Worm (Caenorhabditis elegans) whole organism, mixed stage, embryonic: ENCODE data around the gene fnta-1.

Experiments
- blmp-1 ChIP-seq: fragments of 150-350 bp; optimal IDR thresholded peaks from 2 replicates; lab custom pipeline; 2014; ENCODE audit warnings: missing biosample characterization, missing genetic modification characterization
- elt-1 ChIP-seq: sonication (generic microtip); optimal IDR thresholded peaks from 2 replicates; lab custom pipeline; 2017; ENCODE audit warnings: missing genetic modification characterization, mild to moderate bottlenecking, missing compliant biosample characterization, antibody characterized with exemption, moderate library complexity, borderline replicate concordance; ENCODE audit not compliant: insufficient read depth
- lsy-2 ChIP-seq: fragments of 150-350 bp; optimal IDR thresholded peaks from 2 replicates; lab custom pipeline; 2014; ENCODE audit warnings: missing biosample characterization, missing genetic modification characterization
- mab-5 ChIP-seq: fragments of 150-350 bp; optimal IDR thresholded peaks from 2 replicates; lab custom pipeline; 2014; ENCODE audit warnings: missing biosample characterization, missing genetic modification characterization
- nhr-237 ChIP-seq: fragments of 150-350 bp; optimal IDR thresholded peaks from 2 replicates; lab custom pipeline; 2014; ENCODE audit warnings: missing biosample characterization, missing genetic modification characterization
- nhr-28 ChIP-seq: fragments of 150-350 bp; optimal IDR thresholded peaks from 2 replicates; lab custom pipeline; 2014; ENCODE audit warnings: missing biosample characterization, missing genetic modification characterization
- pha-4 ChIP-seq: fragments of 150-350 bp; optimal IDR thresholded peaks from 2 replicates; lab custom pipeline; 2018; ENCODE audit warnings: missing biosample characterization, missing genetic modification reagents, missing genetic modification characterization
- snpc-4 ChIP-seq: fragments of 150-350 bp; optimal IDR thresholded peaks from 2 replicates; lab custom pipeline; 2014; ENCODE audit warnings: missing biosample characterization, missing genetic modification characterization
- unc-120 ChIP-seq: sonication (generic microtip); optimal IDR thresholded peaks from 2 replicates; lab custom pipeline; 2017; ENCODE audit warnings: missing genetic modification characterization, missing compliant biosample characterization; ENCODE audit not compliant: poor library complexity, severe bottlenecking
- unc-62 ChIP-seq: fragments of 150-350 bp; optimal IDR thresholded peaks from 2 replicates; lab custom pipeline; 2014; ENCODE audit warnings: missing biosample characterization, missing genetic modification reagents, missing genetic modification characterization

DNA sequence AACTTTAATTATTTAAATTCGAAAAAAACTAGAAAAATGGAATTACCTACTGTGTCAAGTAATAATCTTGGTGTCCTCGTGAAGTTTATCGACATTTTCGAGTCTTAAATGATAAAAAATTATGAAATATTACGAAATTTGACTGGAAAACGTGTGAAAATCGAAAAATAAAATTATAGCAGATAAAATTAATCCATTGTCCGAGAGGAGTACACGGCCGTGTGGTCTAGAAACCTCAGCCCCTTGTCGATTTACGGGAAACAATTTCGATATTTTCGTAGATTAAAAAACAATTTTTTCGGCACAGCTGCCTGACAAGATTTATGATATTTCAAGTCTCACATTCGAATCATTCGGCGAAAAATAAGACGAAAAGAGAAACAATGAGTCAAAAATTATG lies 17.0 kb upstream of the fnta-1 start, which contains the start of gene R02D3.8:
- TF ChIP-seq blmp-1 (tag; lab: Kevin White, UChicago) = no peak
- TF ChIP-seq pha-4 (tag; lab: Kevin White, UChicago) = no peak
- no peak for TF ChIP-seq snpc-4 (tag; lab: Kevin White, UChicago)
- TF ChIP-seq nhr-237 (tag; lab: Kevin White, UChicago) = no peak
- no peak for TF ChIP-seq nhr-28
- TF ChIP-seq unc-62 = no peak
- no peak for TF ChIP-seq elt-1 (tag; lab: Kevin White, UChicago)
- no peak for TF ChIP-seq mab-5
- no peak for TF ChIP-seq unc-120 (tag; lab: Kevin White, UChicago)
- TF ChIP-seq lsy-2 = no peak
